Fruit fly (Drosophila melanogaster) whole organism, embryonic: ENCODE results near the gene CG43954.
A peak's percentile ranks its signal among the peaks of the same experiment; 100 is the strongest.

Source experiments
- Adf1 ChIP-seq: fragments of 200-800 bp; sonication (Bioruptor generic); IDR thresholded peaks from 2 replicates; pipeline ENCODE4 v1.3.6; 2022; ENCODE audit warnings: missing biosample characterization, missing genetic modification characterization
- Asciz ChIP-seq: fragments of 200-800 bp; sonication (Bioruptor generic); optimal IDR thresholded peaks from 2 replicates; lab custom pipeline; 2017; ENCODE audit warnings: missing biosample characterization, mild to moderate bottlenecking, missing genetic modification characterization, missing genetic modification reagents
- B-H1 ChIP-seq: fragments of 200-800 bp; sonication (Bioruptor generic); IDR thresholded peaks from 3 replicates; pipeline ENCODE4 v1.3.6; 2022; ENCODE audit warnings: missing biosample characterization, missing genetic modification characterization
- CG10431 ChIP-seq: fragments of 200-800 bp; sonication (Bioruptor generic); optimal IDR thresholded peaks from 3 replicates; lab custom pipeline; 2018; ENCODE audit warnings: missing biosample characterization, mild to moderate bottlenecking, missing genetic modification characterization
- CG10979 ChIP-seq: fragments of 200-800 bp; sonication (Bioruptor generic); optimal IDR thresholded peaks from 2 replicates; lab custom pipeline; 2018; ENCODE audit warnings: missing biosample characterization, mild to moderate bottlenecking, missing genetic modification characterization, moderate library complexity
- CG11085 ChIP-seq: fragments of 200-800 bp; sonication (Bioruptor generic); IDR thresholded peaks from 2 replicates; pipeline ENCODE4 v1.3.6; 2022; ENCODE audit warnings: missing biosample characterization, missing genetic modification characterization
- CG11093 ChIP-seq: fragments of 200-800 bp; sonication (Bioruptor generic); IDR thresholded peaks from 3 replicates; pipeline ENCODE4 v1.3.6; 2022; ENCODE audit warnings: missing biosample characterization, missing genetic modification characterization
- CG11695 ChIP-seq: fragments of 200-800 bp; sonication (Bioruptor generic); IDR thresholded peaks from 3 replicates; pipeline ENCODE4 v1.3.6; 2022; ENCODE audit warnings: missing biosample characterization, missing genetic modification characterization
- CG12155 ChIP-seq: fragments of 200-800 bp; sonication (Bioruptor generic); optimal IDR thresholded peaks from 3 replicates; lab custom pipeline; 2016; ENCODE audit warnings: missing biosample characterization, missing genetic modification characterization
- CG12391 ChIP-seq: fragments of 200-800 bp; sonication (Bioruptor generic); optimal IDR thresholded peaks from 3 replicates; lab custom pipeline; 2018; ENCODE audit warnings: missing biosample characterization, mild to moderate bottlenecking, missing genetic modification characterization, moderate library complexity
- CG13296 ChIP-seq: fragments of 200-800 bp; sonication (Bioruptor generic); optimal IDR thresholded peaks from 3 replicates; lab custom pipeline; 2018; ENCODE audit warnings: missing biosample characterization, mild to moderate bottlenecking, missing genetic modification characterization
- CG14050 ChIP-seq: fragments of 200-800 bp; sonication (Bioruptor generic); IDR thresholded peaks from 3 replicates; pipeline ENCODE4 v1.3.6; 2022; ENCODE audit warnings: missing biosample characterization, missing genetic modification characterization
- CG15269 ChIP-seq: fragments of 200-800 bp; sonication (Bioruptor generic); optimal IDR thresholded peaks from 2 replicates; lab custom pipeline; 2018; ENCODE audit warnings: missing biosample characterization, mild to moderate bottlenecking, missing genetic modification characterization, moderate library complexity
- CG1529 ChIP-seq: fragments of 200-800 bp; sonication (Bioruptor generic); optimal IDR thresholded peaks from 3 replicates; lab custom pipeline; 2018; ENCODE audit warnings: missing biosample characterization, missing genetic modification characterization
- CG15514 ChIP-seq: fragments of 200-800 bp; sonication (Bioruptor generic); optimal IDR thresholded peaks from 3 replicates; lab custom pipeline; 2017; ENCODE audit warnings: missing biosample characterization, missing genetic modification characterization, mild to moderate bottlenecking, moderate library complexity, missing genetic modification reagents
- CG17361 ChIP-seq: fragments of 200-800 bp; sonication (Bioruptor generic); IDR thresholded peaks from 3 replicates; pipeline ENCODE4 v1.3.6; 2022; ENCODE audit warnings: missing biosample characterization, missing genetic modification characterization
- CG17829 ChIP-seq: fragments of 200-800 bp; optimal IDR thresholded peaks from 2 replicates; lab custom pipeline; 2019; ENCODE audit warnings: missing biosample characterization, mild to moderate bottlenecking, missing genetic modification characterization, moderate library complexity
- CG30020 ChIP-seq: fragments of 200-800 bp; optimal IDR thresholded peaks from 2 replicates; lab custom pipeline; 2019; ENCODE audit warnings: missing biosample characterization, mild to moderate bottlenecking, missing genetic modification characterization, moderate library complexity
- CG31441 ChIP-seq: fragments of 200-800 bp; sonication (Bioruptor generic); IDR thresholded peaks from 2 replicates; pipeline ENCODE4 v1.3.6; 2022; ENCODE audit warnings: missing biosample characterization, missing genetic modification characterization
- CG34376 ChIP-seq: fragments of 200-800 bp; sonication (Bioruptor generic); optimal IDR thresholded peaks from 2 replicates; lab custom pipeline; 2018; ENCODE audit warnings: missing biosample characterization, mild to moderate bottlenecking, missing genetic modification characterization
- CG4707 ChIP-seq: fragments of 200-800 bp; sonication (Bioruptor generic); optimal IDR thresholded peaks from 2 replicates; lab custom pipeline; 2018; ENCODE audit warnings: missing biosample characterization, mild to moderate bottlenecking, missing genetic modification characterization, moderate library complexity
- CG6791 ChIP-seq: fragments of 200-800 bp; sonication (Bioruptor generic); IDR thresholded peaks from 3 replicates; pipeline ENCODE4 v1.3.6; 2022; ENCODE audit warnings: missing biosample characterization, missing genetic modification characterization; ENCODE audit not compliant: partially characterized antibody
- CG8281 ChIP-seq: fragments of 200-800 bp; sonication (Bioruptor generic); optimal IDR thresholded peaks from 2 replicates; lab custom pipeline; 2018; ENCODE audit warnings: missing biosample characterization, mild to moderate bottlenecking, missing genetic modification characterization, moderate library complexity
- CG8290 ChIP-seq, 3 experiments: fragments of 200-800 bp; sonication (Bioruptor generic); optimal IDR thresholded peaks; 2 replicates each; lab custom pipeline; 2016 to 2019; ENCODE audit warnings: missing biosample characterization in 3 of 3, missing genetic modification characterization in 3 of 3, mild to moderate bottlenecking in 2 of 3, moderate library complexity in 1 of 3
- Chrac-16 ChIP-seq: fragments of 200-800 bp; sonication (Bioruptor generic); optimal IDR thresholded peaks from 3 replicates; lab custom pipeline; 2016; ENCODE audit warnings: missing biosample characterization, missing genetic modification characterization
- CrebB ChIP-seq: fragments of 200-800 bp; sonication (Bioruptor generic); optimal IDR thresholded peaks from 3 replicates; lab custom pipeline; 2018; ENCODE audit warnings: missing biosample characterization, mild to moderate bottlenecking, missing genetic modification characterization
- Deaf1 ChIP-seq: fragments of 200-800 bp; optimal IDR thresholded peaks from 3 replicates; lab custom pipeline; 2019; ENCODE audit warnings: missing biosample characterization, mild to moderate bottlenecking, missing genetic modification characterization, moderate library complexity
- Elba2 ChIP-seq: fragments of 200-800 bp; sonication (Bioruptor generic); optimal IDR thresholded peaks from 3 replicates; lab custom pipeline; 2016; ENCODE audit warnings: missing biosample characterization, missing genetic modification characterization
- Ets65A ChIP-seq: fragments of 200-800 bp; sonication (Bioruptor generic); peaks from one replicate; lab custom pipeline; 2016; ENCODE audit warnings: missing biosample characterization, missing genetic modification characterization
- Side ChIP-seq: fragments of 200-800 bp; sonication (Bioruptor generic); optimal IDR thresholded peaks from 2 replicates; lab custom pipeline; 2016; ENCODE audit warnings: missing biosample characterization, missing genetic modification characterization
- ac ChIP-seq: fragments of 200-800 bp; sonication (Bioruptor generic); optimal IDR thresholded peaks from 3 replicates; lab custom pipeline; 2017; ENCODE audit warnings: missing biosample characterization, mild to moderate bottlenecking, missing genetic modification characterization
- al ChIP-seq: fragments of 200-800 bp; sonication (Bioruptor generic); IDR thresholded peaks from 2 replicates; pipeline ENCODE4 v1.3.6; 2022; ENCODE audit warnings: missing biosample characterization, missing genetic modification characterization
- amos ChIP-seq: fragments of 200-800 bp; sonication (Bioruptor generic); IDR thresholded peaks from 2 replicates; pipeline ENCODE4 v1.3.6; 2022; ENCODE audit warnings: missing biosample characterization, missing genetic modification characterization; ENCODE audit not compliant: partially characterized antibody
- bcd ChIP-seq: fragments of 200-800 bp; sonication (Bioruptor generic); optimal IDR thresholded peaks from 2 replicates; lab custom pipeline; 2017; ENCODE audit warnings: missing biosample characterization, mild to moderate bottlenecking, missing genetic modification characterization
- ci ChIP-seq: fragments of 200-800 bp; sonication (Bioruptor generic); IDR thresholded peaks from 3 replicates; pipeline ENCODE4 v1.3.6; 2022; ENCODE audit warnings: missing biosample characterization, missing genetic modification characterization
- da ChIP-seq: fragments of 200-800 bp; sonication (Bioruptor generic); optimal IDR thresholded peaks from 2 replicates; lab custom pipeline; 2016; ENCODE audit warnings: missing biosample characterization, missing genetic modification characterization
- danr ChIP-seq: fragments of 200-800 bp; sonication (Bioruptor generic); IDR thresholded peaks from 2 replicates; pipeline ENCODE4 v1.3.6; 2022; ENCODE audit warnings: missing biosample characterization, missing genetic modification characterization
- dmrt11E ChIP-seq: fragments of 200-800 bp; sonication (Bioruptor generic); optimal IDR thresholded peaks from 3 replicates; lab custom pipeline; 2018; ENCODE audit warnings: missing biosample characterization, mild to moderate bottlenecking, missing genetic modification characterization, moderate library complexity
- fd3F ChIP-seq: fragments of 200-800 bp; sonication (Bioruptor generic); optimal IDR thresholded peaks from 2 replicates; lab custom pipeline; 2018; ENCODE audit warnings: missing biosample characterization, mild to moderate bottlenecking, missing genetic modification characterization, moderate library complexity
- fu2 ChIP-seq: fragments of 200-800 bp; sonication (Bioruptor generic); optimal IDR thresholded peaks from 2 replicates; lab custom pipeline; 2016; ENCODE audit warnings: missing biosample characterization, missing genetic modification characterization
- grn ChIP-seq: fragments of 200-800 bp; sonication (Bioruptor generic); optimal IDR thresholded peaks from 3 replicates; lab custom pipeline; 2017; ENCODE audit warnings: missing biosample characterization, missing genetic modification characterization
- ham ChIP-seq: fragments of 200-800 bp; sonication (Bioruptor generic); IDR thresholded peaks from 2 replicates; pipeline ENCODE4 v1.3.6; 2022; ENCODE audit warnings: missing biosample characterization, missing genetic modification characterization
- pita ChIP-seq: fragments of 200-800 bp; sonication (Bioruptor generic); optimal IDR thresholded peaks from 2 replicates; lab custom pipeline; 2017; ENCODE audit warnings: missing biosample characterization, mild to moderate bottlenecking, missing genetic modification characterization
- sc ChIP-seq, 3 experiments: fragments of >200 bp in 2 of 3; fragments of 200-800 bp in 1 of 3; sonication (Bioruptor generic) in 1 of 3; optimal IDR thresholded peaks; 2 replicates in 2 of 3; 3 replicates in 1 of 3; lab custom pipeline; 2017; ENCODE audit warnings: mild to moderate bottlenecking in 1 of 3, missing biosample characterization in 1 of 3, missing genetic modification characterization in 1 of 3, missing genetic modification reagents in 1 of 3
- sd ChIP-seq: fragments of 200-800 bp; sonication (Bioruptor generic); optimal IDR thresholded peaks from 3 replicates; lab custom pipeline; 2018; ENCODE audit warnings: missing biosample characterization, mild to moderate bottlenecking, missing genetic modification characterization, moderate library complexity
- slbo ChIP-seq: fragments of 200-800 bp; sonication (Bioruptor generic); IDR thresholded peaks from 2 replicates; pipeline ENCODE4 v1.3.6; 2022; ENCODE audit warnings: missing biosample characterization, missing genetic modification characterization
- sr ChIP-seq: fragments of 200-800 bp; sonication (Bioruptor generic); IDR thresholded peaks from 3 replicates; pipeline ENCODE4 v1.3.6; 2022; ENCODE audit warnings: missing biosample characterization, missing genetic modification characterization
- yki ChIP-seq: fragments of >200 bp; optimal IDR thresholded peaks from 3 replicates; lab custom pipeline; 2018
- z ChIP-seq: fragments of 200-800 bp; sonication (Bioruptor generic); IDR thresholded peaks from 3 replicates; pipeline ENCODE4 v1.3.6; 2022; ENCODE audit warnings: missing biosample characterization, missing genetic modification characterization
- zf30C ChIP-seq: fragments of 200-800 bp; sonication (Bioruptor generic); optimal IDR thresholded peaks from 3 replicates; lab custom pipeline; 2018; ENCODE audit warnings: missing biosample characterization, mild to moderate bottlenecking, missing genetic modification characterization

Gene CG43954

DNA sequence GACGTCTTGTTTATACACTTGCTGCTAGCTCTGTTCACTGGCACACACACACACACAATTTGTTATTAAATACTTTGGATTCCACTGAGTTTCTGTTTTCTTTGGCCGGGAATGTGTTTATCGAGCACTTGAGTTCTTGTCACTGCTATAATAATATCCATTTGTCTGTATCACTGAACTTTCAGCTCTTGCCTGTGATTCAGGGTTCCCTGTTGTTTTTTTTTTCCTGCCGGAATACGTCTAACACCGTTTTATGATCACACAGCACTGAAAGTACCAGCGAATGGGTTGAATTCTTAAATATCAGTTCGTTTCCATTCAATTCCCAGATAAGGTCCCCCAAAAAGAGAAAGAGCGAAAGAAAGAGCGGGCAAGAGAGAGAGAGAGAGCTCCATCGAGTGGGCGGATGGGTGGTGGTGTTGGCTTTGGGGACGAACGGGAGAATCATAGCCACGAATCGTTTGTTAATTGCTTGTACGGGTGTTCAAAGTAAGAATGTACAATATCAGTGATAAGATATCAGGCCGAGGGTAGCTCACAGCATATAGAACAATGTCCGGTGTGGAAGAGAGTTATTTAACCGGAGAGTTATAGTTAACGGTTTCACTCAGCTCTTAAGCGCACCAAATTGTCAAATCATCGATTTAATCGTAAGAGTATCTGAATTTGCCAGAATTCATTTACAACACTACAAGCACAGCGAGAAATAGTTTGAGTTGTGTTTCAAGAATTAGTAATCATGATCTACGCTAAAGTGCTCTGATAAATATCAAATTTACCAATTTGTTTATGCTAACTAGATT lies 43.6 kb downstream of the CG43954 start, which contains the start of gene Galphaf (continued):
- TF ChIP-seq z (GFP tag; lab: Robert Waterston, UW) (no peak), ac (GFP tag; lab: Kevin White, UChicago) (no peak), CrebB (tag; lab: Kevin White, UChicago) (no peak), CG11085 (GFP tag; lab: Robert Waterston, UW) (no peak), CG15514 (GFP tag; lab: Kevin White, UChicago) (no peak), CG11093 (GFP tag; lab: Robert Waterston, UW) (no peak), CG12155 (GFP tag; lab: Kevin White, UChicago) (no peak), danr (GFP tag; lab: Robert Waterston, UW) (no peak), ham (GFP tag; lab: Robert Waterston, UW) (no peak), slbo (GFP tag; lab: Robert Waterston, UW) (no peak), pita (GFP tag; lab: Kevin White, UChicago) (no peak), CG10431 (GFP tag; lab: Kevin White, UChicago) (no peak), CG1529 (no peak), sd (peak; percentile 95), al (GFP tag; lab: Robert Waterston, UW) (no peak), fd3F (GFP tag; lab: Kevin White, UChicago) (no peak), Side (GFP tag; lab: Kevin White, UChicago) (no peak), Asciz (no peak), Deaf1 (tag; lab: Kevin White, UChicago) (peak; percentile 42), ci (GFP tag; lab: Robert Waterston, UW) (no peak; the same call in 2 of the 3 replicates), CG6791 (GFP tag; lab: Robert Waterston, UW) (no peak), B-H1 (GFP tag; lab: Robert Waterston, UW) (no peak), CG17829 (tag; lab: Kevin White, UChicago) (no peak), CG31441 (GFP tag; lab: Robert Waterston, UW) (no peak), CG30020 (tag; lab: Kevin White, UChicago) (no peak), sc (optimal IDR thresholded peaks at IDR 0.05; lab: Kevin White, UChicago) (no peak), sc (GFP tag; optimal IDR thresholded peaks at IDR 0.05; lab: Kevin White, UChicago) (no peak), CG14050 (GFP tag; lab: Robert Waterston, UW) (no peak), CG15269 (tag; lab: Kevin White, UChicago) (no peak), bcd (GFP tag; lab: Kevin White, UChicago) (no peak), fu2 (no peak), Elba2 (GFP tag; lab: Kevin White, UChicago) (no peak), grn (peak; percentile 59), CG17361 (GFP tag; lab: Robert Waterston, UW) (no peak), CG8281 (no peak), CG11695 (GFP tag; lab: Robert Waterston, UW) (no peak), zf30C (no peak), da (GFP tag; lab: Kevin White, UChicago) (no peak), CG12391 (no peak), Ets65A (GFP tag; lab: Kevin White, UChicago) (no peak), CG4707 (GFP tag; lab: Kevin White, UChicago) (no peak), amos (no peak), Chrac-16 (no peak), dmrt11E (tag; lab: Kevin White, UChicago) (no peak), CG10979 (tag; lab: Kevin White, UChicago) (no peak), CG34376 (GFP tag; lab: Kevin White, UChicago) (peak; percentile 66), Adf1 (GFP tag; lab: Robert Waterston, UW) (no peak), yki (lab: Kevin White, UChicago) (peak; percentile 28), CG8290 (GFP tag; optimal IDR thresholded peaks at IDR 0.05; lab: Kevin White, UChicago) (no peak), CG8290 (tag; optimal IDR thresholded peaks at IDR 0.05; lab: Kevin White, UChicago) (no peak), CG13296 (GFP tag; lab: Kevin White, UChicago) (no peak), sr (GFP tag; lab: Robert Waterston, UW) (peak; percentile 20; the same call in 1 of the 3 replicates)
